Worm (Caenorhabditis elegans) whole organism, young adult: ENCODE measurements around the gene str-143.

Experiments used
- D2030.7 ChIP-seq: fragments of 200-800 bp; sonication (Bioruptor generic); IDR thresholded peaks from 2 replicates; pipeline ENCODE4 v1.3.6; 2022; ENCODE audit warnings: missing genetic modification reagents, missing genetic modification characterization, missing compliant biosample characterization
- F39B2.1 ChIP-seq: fragments of 200-800 bp; sonication (Bioruptor generic); IDR thresholded peaks from 2 replicates; pipeline ENCODE4 v1.3.6; 2022; ENCODE audit warnings: missing genetic modification reagents, missing genetic modification characterization, missing compliant biosample characterization
- F49E8.2 ChIP-seq: sonication (generic microtip); optimal IDR thresholded peaks from 3 replicates; lab custom pipeline; 2017; ENCODE audit warnings: missing genetic modification characterization, mild to moderate bottlenecking, missing compliant biosample characterization, antibody characterized with exemption, moderate library complexity; ENCODE audit not compliant: insufficient read depth
- ama-1 ChIP-seq, 3 experiments: fragments of 150-350 bp in 1 of 3; sonication (generic microtip) in 2 of 3; optimal IDR thresholded peaks; 2 replicates each; lab custom pipeline; 2014 to 2018; ENCODE audit warnings: missing biosample characterization in 2 of 3, missing genetic modification characterization in 2 of 3, missing genetic modification reagents in 2 of 3
- attf-5 ChIP-seq: fragments of 200-800 bp; sonication (Bioruptor generic); optimal IDR thresholded peaks from 2 replicates; lab custom pipeline; 2018; ENCODE audit warnings: mild to moderate bottlenecking, missing genetic modification characterization, missing compliant biosample characterization
- attf-6 ChIP-seq: fragments of 200-800 bp; sonication (Bioruptor generic); IDR thresholded peaks from 2 replicates; pipeline ENCODE4 v1.3.6; 2022; ENCODE audit warnings: missing genetic modification reagents, missing genetic modification characterization, missing compliant biosample characterization
- lin-26 ChIP-seq: fragments of 200-800 bp; sonication (Bioruptor generic); IDR thresholded peaks from 2 replicates; pipeline ENCODE4 v1.3.6; 2022; ENCODE audit warnings: missing genetic modification reagents, missing genetic modification characterization, missing compliant biosample characterization
- lin-54 ChIP-seq: fragments of 200-800 bp; sonication (Bioruptor generic); optimal IDR thresholded peaks from 2 replicates; lab custom pipeline; 2018; ENCODE audit warnings: mild to moderate bottlenecking, missing genetic modification characterization, missing compliant biosample characterization
- pha-4 ChIP-seq: fragments of 150-350 bp; sonication (generic microtip); optimal IDR thresholded peaks from 2 replicates; lab custom pipeline; 2014; ENCODE audit warnings: missing biosample characterization, missing genetic modification reagents, missing genetic modification characterization
- rpc-1 ChIP-seq, 2 experiments: fragments of 150-350 bp in 1 of 2; sonication (generic microtip) in 1 of 2; optimal IDR thresholded peaks; 2 replicates each; lab custom pipeline; 2014 to 2018; ENCODE audit warnings: missing biosample characterization in 1 of 2, missing genetic modification characterization in 1 of 2, missing genetic modification reagents in 1 of 2, missing genotype in 1 of 2
- snpc-4 ChIP-seq, 5 experiments: fragments of 150-350 bp in 1 of 5; sonication (generic microtip) in 4 of 5; optimal IDR thresholded peaks; 2 replicates each; lab custom pipeline; 2014 to 2018; ENCODE audit warnings: missing genetic modification characterization in 5 of 5, missing biosample characterization in 3 of 5, antibody characterized with exemption in 2 of 5, mild to moderate bottlenecking in 2 of 5, missing compliant biosample characterization in 2 of 5, missing genotype in 2 of 5, moderate library complexity in 2 of 5, missing genetic modification reagents in 1 of 5
- sptf-2 ChIP-seq: fragments of 200-800 bp; sonication (Bioruptor generic); optimal IDR thresholded peaks from 2 replicates; lab custom pipeline; 2018; ENCODE audit warnings: mild to moderate bottlenecking, missing genetic modification characterization, missing compliant biosample characterization
- ztf-3 ChIP-seq: fragments of 200-800 bp; sonication (Bioruptor generic); optimal IDR thresholded peaks from 2 replicates; lab custom pipeline; 2018; ENCODE audit warnings: mild to moderate bottlenecking, missing genetic modification characterization, missing compliant biosample characterization

DNA sequence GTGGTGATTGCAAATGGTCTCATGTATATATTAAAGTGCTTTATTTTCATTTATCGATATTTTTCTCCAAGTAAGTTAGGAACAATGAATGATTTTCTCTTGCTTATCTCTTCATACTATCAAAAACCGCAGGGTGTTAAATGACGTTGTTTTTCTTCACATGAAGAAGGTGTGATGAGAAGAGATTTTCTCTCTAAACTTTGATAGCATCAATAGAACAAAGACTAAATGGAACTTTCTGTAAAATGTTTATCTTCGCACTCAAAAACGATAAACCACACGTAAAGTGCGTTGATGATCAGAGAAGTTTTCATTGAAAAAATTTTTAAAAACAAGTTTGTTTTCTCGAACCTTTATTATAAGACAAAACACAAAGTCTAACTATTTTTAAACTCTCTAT, 10.3 kb upstream of the str-143 start:
- TF ChIP-seq D2030.7 (GFP tag; lab: Robert Waterston, UW) (no peak), ztf-3 (GFP tag; lab: Kevin White, UChicago) (no peak), F39B2.1 (GFP tag; lab: Robert Waterston, UW) (no peak), ama-1 (optimal IDR thresholded peaks at IDR 0.05; lab: Kevin White, UChicago) (no peak), ama-1 (GFP tag; optimal IDR thresholded peaks at IDR 0.05; lab: Kevin White, UChicago) (no peak), rpc-1 (optimal IDR thresholded peaks at IDR 0.05; lab: Kevin White, UChicago) (no peak), rpc-1 (tag; optimal IDR thresholded peaks at IDR 0.05; lab: Kevin White, UChicago) (no peak), sptf-2 (GFP tag; lab: Kevin White, UChicago) (no peak), snpc-4 (GFP tag; optimal IDR thresholded peaks at IDR 0.05; lab: Kevin White, UChicago) (no peak), snpc-4 (tag; optimal IDR thresholded peaks at IDR 0.05; lab: Kevin White, UChicago) (no peak), lin-54 (GFP tag; lab: Kevin White, UChicago) (no peak), pha-4 (no peak), attf-5 (GFP tag; lab: Kevin White, UChicago) (no peak), attf-6 (no peak), lin-26 (GFP tag; lab: Robert Waterston, UW) (no peak), F49E8.2 (tag; lab: Kevin White, UChicago) (no peak)
